Worm (Caenorhabditis elegans): ENCODE measurements around the gene F18A11.5.
A peak's percentile ranks its signal among the peaks of the same experiment; 100 is the strongest.
"Not testable (repeated sequence)": the region's sequence is repeated elsewhere in the genome, so short reads cannot be mapped to it uniquely, and the experiment has no call there.

The F18A11.5 gene

DNA sequence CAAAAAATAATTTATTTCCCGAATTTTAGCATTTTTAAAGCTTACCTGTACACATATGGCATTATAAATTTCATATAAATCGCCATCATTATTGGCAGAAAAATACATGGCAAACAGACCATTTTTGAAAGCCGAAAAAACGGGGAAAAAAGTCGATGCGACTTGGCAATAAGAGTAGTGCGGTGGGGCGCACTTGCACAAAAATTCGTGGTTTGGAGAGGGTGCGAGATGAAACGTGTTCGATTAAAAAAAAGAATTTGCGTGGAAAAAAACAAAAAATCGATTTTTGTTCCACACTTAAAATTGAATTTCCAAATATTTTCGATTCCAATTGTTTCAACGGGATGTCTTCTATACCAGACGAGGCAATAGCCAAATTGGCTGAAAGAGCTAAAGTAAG is 22.6 kb upstream of the F18A11.5 start, which contains the start of gene F18A11.3 (continued):
- TF ChIP-seq C16A3.4 (tag; optimal IDR thresholded peaks at IDR 0.05) (peak; percentile 7), lsy-2 (tag; optimal IDR thresholded peaks at IDR 0.05) (peak in 1 of 2 experiments; percentile 56), mep-1 (tag; optimal IDR thresholded peaks at IDR 0.05) (peak; percentile 32), skn-1 (tag; optimal IDR thresholded peaks at IDR 0.05) (peak; percentile 29), alr-1 (tag; optimal IDR thresholded peaks at IDR 0.05; ENCODE audit: borderline replicate concordance) (no peak)

DNA sequence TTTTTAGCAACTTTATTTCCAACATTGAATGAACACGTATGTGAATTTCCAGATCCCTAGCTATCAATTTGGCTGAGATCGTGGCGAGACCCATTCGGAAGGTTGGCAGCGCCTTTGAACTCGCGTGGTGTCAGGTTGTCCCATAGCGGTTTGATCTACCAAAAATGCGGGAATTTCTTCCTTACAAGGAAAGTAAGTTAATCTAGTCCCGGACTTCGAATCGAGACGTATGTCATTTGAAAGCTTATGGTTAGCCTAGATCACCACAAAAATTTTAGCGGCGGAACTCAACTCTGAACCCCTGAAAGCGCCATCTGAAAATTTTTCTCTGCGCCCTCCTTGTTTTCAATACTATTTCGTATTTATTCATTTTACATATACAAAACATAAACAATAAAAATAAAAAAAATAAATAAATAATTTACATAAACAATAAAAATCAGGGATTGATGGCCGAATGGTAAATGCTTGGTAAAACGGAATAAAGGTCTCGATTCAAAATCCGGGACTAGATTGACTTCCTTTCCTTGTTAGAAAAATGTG is 17.6 kb upstream of the F18A11.5 start, which contains the start of gene F18A11.2:
TSS of gene F18A11.2 (plus strand) at position 51 of the 543 bp plus-strand sequence.
- not testable (repeated sequence) for TF ChIP-seq dpl-1 (GFP tag; optimal IDR thresholded peaks at IDR 0.05); fos-1 (tag; optimal IDR thresholded peaks at IDR 0.05); zag-1 (tag; optimal IDR thresholded peaks at IDR 0.05)

DNA sequence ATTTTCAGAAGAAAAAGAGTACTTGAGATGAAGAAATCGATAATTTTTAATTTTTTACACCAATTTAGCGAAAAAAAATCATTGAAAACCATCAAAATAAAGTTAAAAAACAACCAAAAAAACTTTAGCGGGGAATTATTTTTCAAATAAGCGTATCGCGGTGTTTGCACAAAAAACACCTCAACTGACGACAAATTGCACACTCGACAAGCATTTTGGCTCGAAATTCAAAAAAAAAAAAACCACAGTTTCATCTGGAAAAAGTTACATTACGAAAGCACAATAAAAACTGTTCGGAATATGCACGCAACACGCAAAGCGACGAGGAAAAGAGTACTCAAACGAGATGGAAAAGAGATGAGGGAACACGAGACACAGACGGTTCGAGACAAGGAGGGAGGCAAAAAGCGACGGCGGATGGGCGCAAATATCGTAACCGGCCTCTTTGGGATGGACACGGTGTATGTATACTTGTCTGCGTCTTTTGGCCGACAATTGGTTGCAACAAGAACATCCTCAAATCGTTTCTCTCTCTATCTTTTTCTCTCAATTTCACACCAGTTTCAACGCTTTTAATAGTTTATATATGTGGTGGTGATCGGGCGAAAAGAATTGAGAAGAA is 16.6 kb upstream of the F18A11.5 start:
- TF ChIP-seq nhr-19 (GFP tag; conservative IDR thresholded peaks at IDR 0.05) (no peak), ceh-63 (GFP tag; optimal IDR thresholded peaks at IDR 0.05) (no peak), ceh-8 (GFP tag; optimal IDR thresholded peaks at IDR 0.05) (no peak), hlh-17 (GFP tag; optimal IDR thresholded peaks at IDR 0.05; ENCODE audit: borderline replicate concordance) (no peak), ets-5 (GFP tag; IDR thresholded peaks at IDR 0.05) (no peak), egl-27 (tag; optimal IDR thresholded peaks at IDR 0.05) (no peak), nhr-237 (tag; optimal IDR thresholded peaks at IDR 0.05) (no peak), lsy-2 (tag; optimal IDR thresholded peaks at IDR 0.05) (peak; percentile 22 to 81), vab-15 (tag; optimal IDR thresholded peaks at IDR 0.05) (no peak), nhr-12 (tag; optimal IDR thresholded peaks at IDR 0.05) (no peak), aha-1 (tag; optimal IDR thresholded peaks at IDR 0.05) (no peak), pax-3 (tag; optimal IDR thresholded peaks at IDR 0.05) (no peak), unc-98 (GFP tag; IDR thresholded peaks at IDR 0.05) (no peak), lin-15B (tag; optimal IDR thresholded peaks at IDR 0.05) (no peak), ztf-11 (tag; optimal IDR thresholded peaks at IDR 0.05) (no peak), ama-1 (optimal IDR thresholded peaks at IDR 0.05) (no peak), egl-13 (tag; optimal IDR thresholded peaks at IDR 0.05) (no peak), sup-37 (GFP tag; optimal IDR thresholded peaks at IDR 0.05) (no peak), zip-4 (GFP tag; optimal IDR thresholded peaks at IDR 0.05) (no peak), sptf-1 (tag; optimal IDR thresholded peaks at IDR 0.05) (no peak), mef-2 (tag; optimal IDR thresholded peaks at IDR 0.05) (no peak), tbx-2 (tag; optimal IDR thresholded peaks at IDR 0.05) (peak; percentile 47), efl-3 (GFP tag; optimal IDR thresholded peaks at IDR 0.05) (no peak), nhr-77 (tag; optimal IDR thresholded peaks at IDR 0.05) (peak; percentile 49), ces-1 (GFP tag; optimal IDR thresholded peaks at IDR 0.05) (no peak), nhr-20 (tag; optimal IDR thresholded peaks at IDR 0.05) (peak; percentile 69), rnt-1 (tag; optimal IDR thresholded peaks at IDR 0.05) (peak; percentile 25), fkh-10 (GFP tag; optimal IDR thresholded peaks at IDR 0.05) (no peak), hpl-2 (GFP tag; optimal IDR thresholded peaks at IDR 0.05) (no peak), C16A3.4 (tag; optimal IDR thresholded peaks at IDR 0.05) (peak; percentile 47), fos-1 (tag; optimal IDR thresholded peaks at IDR 0.05) (peak; percentile 59), nhr-71 (tag; optimal IDR thresholded peaks at IDR 0.05) (peak; percentile 65), ceh-82 (tag; optimal IDR thresholded peaks at IDR 0.05) (peak; percentile 18 to 47 (median 42)), snpc-4 (tag; optimal IDR thresholded peaks at IDR 0.05) (peak; percentile 27), nhr-28 (tag; optimal IDR thresholded peaks at IDR 0.05) (no peak), fkh-8 (tag; optimal IDR thresholded peaks at IDR 0.05) (no peak), unc-86 (tag; optimal IDR thresholded peaks at IDR 0.05) (no peak), irx-1 (tag; optimal IDR thresholded peaks at IDR 0.05) (peak; percentile 27), nhr-11 (tag; optimal IDR thresholded peaks at IDR 0.05) (no peak), alr-1 (tag; optimal IDR thresholded peaks at IDR 0.05; ENCODE audit: borderline replicate concordance) (no peak), C04F5.9 (tag; optimal IDR thresholded peaks at IDR 0.05) (no peak), lin-35 (GFP tag; optimal IDR thresholded peaks at IDR 0.05) (peak; percentile 42 to 80), jun-1 (tag; optimal IDR thresholded peaks at IDR 0.05) (peak; percentile 43)

Data from whole organism, L1 larva.